Fruit fly (Drosophila melanogaster) whole organism, embryonic: ENCODE data around the gene Hel25E.

ENCODE experiments used
- Ada2b ChIP-seq: fragments of 200-800 bp; sonication (Bioruptor generic); IDR thresholded peaks from 2 replicates; pipeline ENCODE4 v1.3.6; 2022; ENCODE audit warnings: missing biosample characterization, missing genetic modification characterization
- B-H2 ChIP-seq: fragments of 200-800 bp; sonication (Bioruptor generic); optimal IDR thresholded peaks from 2 replicates; lab custom pipeline; 2018; ENCODE audit warnings: missing biosample characterization, mild to moderate bottlenecking, missing genetic modification characterization
- Bdp1 ChIP-seq: fragments of 200-800 bp; sonication (Bioruptor generic); optimal IDR thresholded peaks from 3 replicates; lab custom pipeline; 2016; ENCODE audit warnings: missing biosample characterization, missing genetic modification characterization
- CG10462 ChIP-seq: fragments of 200-800 bp; sonication (Bioruptor generic); optimal IDR thresholded peaks from 2 replicates; lab custom pipeline; 2016; ENCODE audit warnings: missing biosample characterization, missing genetic modification characterization
- CG10565 ChIP-seq: fragments of 200-800 bp; sonication (Bioruptor generic); optimal IDR thresholded peaks from 3 replicates; lab custom pipeline; 2016; ENCODE audit warnings: missing biosample characterization, mild to moderate bottlenecking, missing genetic modification characterization
- CG12299 ChIP-seq: fragments of 200-800 bp; sonication (Bioruptor generic); optimal IDR thresholded peaks from 2 replicates; lab custom pipeline; 2018; ENCODE audit warnings: missing biosample characterization, mild to moderate bottlenecking, missing genetic modification characterization
- CG12659 ChIP-seq: fragments of 200-800 bp; sonication (Bioruptor generic); optimal IDR thresholded peaks from 3 replicates; lab custom pipeline; 2017; ENCODE audit warnings: mild to moderate bottlenecking, missing biosample characterization, missing genetic modification reagents, missing genetic modification characterization
- CG14014 ChIP-seq: fragments of 200-800 bp; sonication (Bioruptor generic); IDR thresholded peaks from 2 replicates; pipeline ENCODE4 v1.3.6; 2022; ENCODE audit warnings: missing biosample characterization, missing genetic modification characterization
- CG14860 ChIP-seq: fragments of 200-800 bp; sonication (Bioruptor generic); IDR thresholded peaks from 3 replicates; pipeline ENCODE4 v1.3.6; 2022; ENCODE audit warnings: missing biosample characterization, missing genetic modification characterization; ENCODE audit not compliant: partially characterized antibody
- CG17361 ChIP-seq: fragments of 200-800 bp; sonication (Bioruptor generic); IDR thresholded peaks from 3 replicates; pipeline ENCODE4 v1.3.6; 2022; ENCODE audit warnings: missing biosample characterization, missing genetic modification characterization
- CG17802 ChIP-seq: fragments of 200-800 bp; sonication (Bioruptor generic); optimal IDR thresholded peaks from 2 replicates; lab custom pipeline; 2018; ENCODE audit warnings: missing biosample characterization, mild to moderate bottlenecking, missing genetic modification characterization, moderate library complexity
- CG18262 ChIP-seq: fragments of 200-800 bp; optimal IDR thresholded peaks from 3 replicates; lab custom pipeline; 2019; ENCODE audit warnings: missing biosample characterization, mild to moderate bottlenecking, missing genetic modification characterization, moderate library complexity
- CG30403 ChIP-seq: fragments of 200-800 bp; sonication (Bioruptor generic); optimal IDR thresholded peaks from 3 replicates; lab custom pipeline; 2016; ENCODE audit warnings: missing biosample characterization, missing genetic modification characterization
- CG4360 ChIP-seq: fragments of 200-800 bp; sonication (Bioruptor generic); IDR thresholded peaks from 2 replicates; pipeline ENCODE4 v1.3.6; 2022; ENCODE audit warnings: missing biosample characterization, missing genetic modification characterization
- CG6175 ChIP-seq: fragments of 200-800 bp; sonication (Bioruptor generic); IDR thresholded peaks from 3 replicates; pipeline ENCODE4 v1.3.6; 2022; ENCODE audit warnings: missing biosample characterization, missing genetic modification characterization
- CG6272 ChIP-seq: fragments of 200-800 bp; sonication (Bioruptor generic); IDR thresholded peaks from 2 replicates; pipeline ENCODE4 v1.3.6; 2022; ENCODE audit warnings: missing biosample characterization, missing genetic modification characterization
- CG6683 ChIP-seq: fragments of 200-800 bp; sonication (Bioruptor generic); optimal IDR thresholded peaks from 2 replicates; lab custom pipeline; 2017; ENCODE audit warnings: missing biosample characterization, mild to moderate bottlenecking, missing genetic modification characterization, missing genetic modification reagents
- CG6689 ChIP-seq: fragments of 200-800 bp; sonication (Bioruptor generic); IDR thresholded peaks from 2 replicates; pipeline ENCODE4 v1.3.6; 2022; ENCODE audit warnings: missing biosample characterization, missing genetic modification characterization
- CG7271 ChIP-seq: fragments of 200-800 bp; sonication (Bioruptor generic); optimal IDR thresholded peaks from 2 replicates; lab custom pipeline; 2018; ENCODE audit warnings: missing biosample characterization, mild to moderate bottlenecking, missing genetic modification characterization, moderate library complexity
- CG9609 ChIP-seq: fragments of 200-800 bp; sonication (Bioruptor generic); optimal IDR thresholded peaks from 3 replicates; lab custom pipeline; 2016; ENCODE audit warnings: missing biosample characterization, missing genetic modification characterization
- CG9797 ChIP-seq: fragments of 200-800 bp; sonication (Bioruptor generic); optimal IDR thresholded peaks from 3 replicates; lab custom pipeline; 2018; ENCODE audit warnings: missing biosample characterization, mild to moderate bottlenecking, missing genetic modification characterization
- Dip3 ChIP-seq: fragments of 200-800 bp; sonication (Bioruptor generic); optimal IDR thresholded peaks from 3 replicates; lab custom pipeline; 2016; ENCODE audit warnings: missing biosample characterization, missing genetic modification characterization
- Ets97D ChIP-seq: fragments of 200-800 bp; sonication (Bioruptor generic); optimal IDR thresholded peaks from 3 replicates; lab custom pipeline; 2016; ENCODE audit warnings: missing biosample characterization, missing genetic modification characterization
- Max ChIP-seq: fragments of 200-800 bp; sonication (Bioruptor generic); optimal IDR thresholded peaks from 2 replicates; lab custom pipeline; 2016; ENCODE audit warnings: missing biosample characterization, mild to moderate bottlenecking, missing genetic modification characterization
- Spps ChIP-seq: fragments of 200-800 bp; sonication (Bioruptor generic); optimal IDR thresholded peaks from 2 replicates; lab custom pipeline; 2018; ENCODE audit warnings: missing biosample characterization, mild to moderate bottlenecking, missing genetic modification characterization
- Sry-δ ChIP-seq: fragments of 200-800 bp; sonication (Bioruptor generic); optimal IDR thresholded peaks from 2 replicates; lab custom pipeline; 2016; ENCODE audit warnings: missing biosample characterization, missing genetic modification characterization
- Vsx1 ChIP-seq: fragments of 200-800 bp; sonication (Bioruptor generic); optimal IDR thresholded peaks from 2 replicates; lab custom pipeline; 2017; ENCODE audit warnings: missing biosample characterization, mild to moderate bottlenecking, missing genetic modification characterization, missing genetic modification reagents
- Xbp1 ChIP-seq: fragments of 200-800 bp; sonication (Bioruptor generic); optimal IDR thresholded peaks from 3 replicates; lab custom pipeline; 2016; ENCODE audit warnings: missing biosample characterization, mild to moderate bottlenecking, missing genetic modification characterization
- ara ChIP-seq: fragments of 200-800 bp; sonication (Bioruptor generic); IDR thresholded peaks from 2 replicates; pipeline ENCODE4 v1.3.6; 2022; ENCODE audit warnings: missing biosample characterization, missing genetic modification characterization
- bigmax ChIP-seq: fragments of 200-800 bp; sonication (Bioruptor generic); optimal IDR thresholded peaks from 2 replicates; lab custom pipeline; 2018; ENCODE audit warnings: missing biosample characterization, mild to moderate bottlenecking, missing genetic modification characterization
- btn ChIP-seq: fragments of 200-800 bp; sonication (Bioruptor generic); optimal IDR thresholded peaks from 2 replicates; lab custom pipeline; 2016; ENCODE audit warnings: missing biosample characterization, missing genetic modification characterization
- cato ChIP-seq: fragments of 200-800 bp; sonication (Bioruptor generic); optimal IDR thresholded peaks from 2 replicates; lab custom pipeline; 2016; ENCODE audit warnings: missing biosample characterization, missing genetic modification characterization, borderline replicate concordance
- dimm ChIP-seq: fragments of 200-800 bp; sonication (Bioruptor generic); IDR thresholded peaks from 2 replicates; pipeline ENCODE4 v1.3.6; 2022; ENCODE audit warnings: missing biosample characterization, missing genetic modification characterization
- dm ChIP-seq: fragments of 200-800 bp; sonication (Bioruptor generic); optimal IDR thresholded peaks from 3 replicates; lab custom pipeline; 2016; ENCODE audit warnings: missing biosample characterization, missing genetic modification characterization
- ewg ChIP-seq: fragments of 200-800 bp; sonication (Bioruptor generic); optimal IDR thresholded peaks from 3 replicates; lab custom pipeline; 2017; ENCODE audit warnings: mild to moderate bottlenecking, missing biosample characterization, missing genetic modification reagents, missing genetic modification characterization
- eyg ChIP-seq: fragments of 200-800 bp; sonication (Bioruptor generic); optimal IDR thresholded peaks from 3 replicates; lab custom pipeline; 2016; ENCODE audit warnings: missing biosample characterization, missing genetic modification characterization
- fd64A ChIP-seq: fragments of 200-800 bp; sonication (Bioruptor generic); optimal IDR thresholded peaks from 3 replicates; lab custom pipeline; 2018; ENCODE audit warnings: missing biosample characterization, mild to moderate bottlenecking, missing genetic modification characterization
- fru ChIP-seq: fragments of >200 bp; optimal IDR thresholded peaks from 2 replicates; lab custom pipeline; 2017
- her ChIP-seq: fragments of 200-800 bp; sonication (Bioruptor generic); optimal IDR thresholded peaks from 2 replicates; lab custom pipeline; 2016; ENCODE audit warnings: missing biosample characterization, missing genetic modification characterization
- hkb ChIP-seq, 2 experiments: fragments of 200-800 bp in 1 of 2; fragments of >200 bp in 1 of 2; sonication (Bioruptor generic) in 1 of 2; IDR thresholded peaks in 1 of 2; optimal IDR thresholded peaks in 1 of 2; 2 replicates each; pipeline versions ENCODE4 v1.3.6 to Lab custom; 2017 to 2022; ENCODE audit warnings: missing biosample characterization in 1 of 2, missing genetic modification characterization in 1 of 2
- jumu ChIP-seq: fragments of 200-800 bp; sonication (Bioruptor generic); optimal IDR thresholded peaks from 3 replicates; lab custom pipeline; 2016; ENCODE audit warnings: missing biosample characterization, missing genetic modification characterization
- mld ChIP-seq: fragments of 200-800 bp; sonication (Bioruptor generic); IDR thresholded peaks from 3 replicates; pipeline ENCODE4 v1.3.6; 2022; ENCODE audit warnings: missing biosample characterization, missing genetic modification characterization; ENCODE audit not compliant: partially characterized antibody
- nom ChIP-seq: fragments of 200-800 bp; sonication (Bioruptor generic); optimal IDR thresholded peaks from 2 replicates; lab custom pipeline; 2017; ENCODE audit warnings: missing biosample characterization, missing genetic modification characterization, mild to moderate bottlenecking, moderate library complexity, missing genetic modification reagents
- ro ChIP-seq: fragments of 200-800 bp; sonication (Bioruptor generic); IDR thresholded peaks from 2 replicates; pipeline ENCODE4 v1.3.6; 2022; ENCODE audit warnings: missing biosample characterization, missing genetic modification characterization
- sob ChIP-seq: fragments of 200-800 bp; sonication (Bioruptor generic); IDR thresholded peaks from 2 replicates; pipeline ENCODE4 v1.3.6; 2022; ENCODE audit warnings: missing biosample characterization, missing genetic modification characterization
- sug ChIP-seq: fragments of 200-800 bp; optimal IDR thresholded peaks from 2 replicates; lab custom pipeline; 2019; ENCODE audit warnings: missing biosample characterization, mild to moderate bottlenecking, missing genetic modification characterization, moderate library complexity
- tll ChIP-seq, 2 experiments: fragments of 200-800 bp in 1 of 2; fragments of >200 bp in 1 of 2; sonication (Bioruptor generic) in 1 of 2; optimal IDR thresholded peaks; 2 replicates each; lab custom pipeline; 2017 to 2019; ENCODE audit warnings: missing biosample characterization in 2 of 2, missing genetic modification characterization in 2 of 2, mild to moderate bottlenecking in 1 of 2, moderate library complexity in 1 of 2
- ttk ChIP-seq: fragments of 200-800 bp; sonication (Bioruptor generic); IDR thresholded peaks from 2 replicates; pipeline ENCODE4 v2.1.2; 2022; ENCODE audit warnings: missing biosample characterization, missing genetic modification characterization
- vvl ChIP-seq: fragments of 200-800 bp; sonication (Bioruptor generic); IDR thresholded peaks from 2 replicates; pipeline ENCODE4 v1.3.6; 2022; ENCODE audit warnings: missing biosample characterization, missing genetic modification characterization
- wdn ChIP-seq: fragments of 200-800 bp; sonication (Bioruptor generic); IDR thresholded peaks from 2 replicates; pipeline ENCODE4 v1.3.6; 2022; ENCODE audit warnings: missing biosample characterization, missing genetic modification characterization

Gene Hel25E

DNA sequence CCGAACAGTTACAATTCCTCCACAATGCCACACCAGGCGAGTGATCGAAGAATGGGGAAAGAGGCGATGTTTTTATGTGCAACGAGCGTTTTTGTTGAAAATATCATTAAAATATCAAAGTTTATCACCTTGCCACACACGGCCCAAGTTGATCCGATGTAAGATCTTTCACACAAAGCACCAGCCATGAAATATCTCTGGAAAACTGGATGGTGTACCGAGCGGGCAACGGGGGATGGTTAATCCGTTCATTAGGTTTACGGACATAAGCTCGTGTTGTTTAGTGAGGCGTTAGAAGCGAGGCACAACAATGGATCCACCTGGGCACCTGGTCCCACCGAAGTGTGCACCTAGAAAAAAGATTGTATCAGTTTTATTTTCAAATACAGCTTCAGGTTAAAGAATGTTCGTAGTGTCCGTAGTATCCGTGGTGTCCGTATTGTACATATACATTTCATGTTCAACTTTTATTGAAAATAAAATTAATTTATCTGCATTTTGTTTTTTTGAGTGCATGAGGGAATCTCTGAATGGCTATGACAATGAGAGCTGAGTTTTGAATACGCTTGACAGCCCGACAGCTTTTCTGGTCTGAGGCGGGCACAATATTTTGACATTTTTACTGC is 45.5 kb downstream of the Hel25E start (continued):
- TF ChIP-seq tll (GFP tag; optimal IDR thresholded peaks at IDR 0.05; lab: Kevin White, UChicago) (no peak), CG12659 (GFP tag; lab: Kevin White, UChicago) (peak; percentile 25), dimm (GFP tag; lab: Robert Waterston, UW) (no peak), CG17361 (peak; percentile 61), Xbp1 (peak; percentile 50), CG7271 (tag; lab: Kevin White, UChicago) (no peak), cato (GFP tag; lab: Kevin White, UChicago) (no peak), mld (no peak), CG10565 (GFP tag; lab: Kevin White, UChicago) (no peak), CG17802 (tag; lab: Kevin White, UChicago) (peak; percentile 49), B-H2 (GFP tag; lab: Kevin White, UChicago) (no peak), CG12299 (tag; lab: Kevin White, UChicago) (peak; percentile 5), fd64A (GFP tag; lab: Kevin White, UChicago) (no peak), Spps (tag; lab: Kevin White, UChicago) (peak; percentile 56), CG6175 (GFP tag; lab: Robert Waterston, UW) (no peak), bigmax (GFP tag; lab: Kevin White, UChicago) (no peak), CG30403 (GFP tag; lab: Kevin White, UChicago) (peak; percentile 56), CG9609 (GFP tag; lab: Kevin White, UChicago) (no peak), Bdp1 (GFP tag; lab: Kevin White, UChicago) (no peak), CG18262 (tag; lab: Kevin White, UChicago) (peak; percentile 76), CG6272 (peak; percentile 39; the same call in 1 of the 2 replicates), her (GFP tag; lab: Kevin White, UChicago) (no peak), hkb (optimal IDR thresholded peaks at IDR 0.05; lab: Kevin White, UChicago) (no peak), hkb (GFP tag; IDR thresholded peaks at IDR 0.05; lab: Robert Waterston, UW) (peak; percentile 70), Max (peak; percentile 33), CG14014 (GFP tag; lab: Robert Waterston, UW) (0 out of 2 replicates have a peak, but pooled peaks have one; percentile 50), CG9797 (GFP tag; lab: Kevin White, UChicago) (no peak), Dip3 (no peak), nom (GFP tag; lab: Kevin White, UChicago) (no peak), sug (tag; lab: Kevin White, UChicago) (no peak), sob (GFP tag; lab: Robert Waterston, UW) (no peak; the same call in 1 of the 2 replicates), btn (GFP tag; lab: Kevin White, UChicago) (no peak), vvl (GFP tag; lab: Robert Waterston, UW) (peak; percentile 65), fru (lab: Kevin White, UChicago) (no peak), CG14860 (GFP tag; lab: Robert Waterston, UW) (no peak), ewg (GFP tag; lab: Kevin White, UChicago) (peak; percentile 18), CG4360 (GFP tag; lab: Robert Waterston, UW) (no peak), Ets97D (GFP tag; lab: Kevin White, UChicago) (no peak), Ada2b (GFP tag; lab: Robert Waterston, UW) (peak; percentile 66), CG6689 (peak; percentile 64; the same call in 1 of the 2 replicates), CG6683 (GFP tag; lab: Kevin White, UChicago) (no peak), wdn (no peak), CG10462 (peak; percentile 9), jumu (peak; percentile 34), ttk (GFP tag; lab: Robert Waterston, UW) (no peak), ro (GFP tag; lab: Robert Waterston, UW) (0 out of 2 replicates have a peak, but pooled peaks have one; percentile 26), eyg (no peak), ara (GFP tag; lab: Robert Waterston, UW) (peak; percentile 59; the same call in 1 of the 2 replicates), dm (peak; percentile 1), Sry-δ (GFP tag; lab: Kevin White, UChicago) (no peak), Vsx1 (GFP tag; lab: Kevin White, UChicago) (peak; percentile 40)
